Fruit fly (Drosophila melanogaster) whole organism, embryonic: ENCODE data around the gene CG1024.

ENCODE experiments used
- Awh ChIP-seq: fragments of 200-800 bp; sonication (Bioruptor generic); IDR thresholded peaks from 2 replicates; pipeline ENCODE4, ENCODE4 v1.3.6; 2022; ENCODE audit warnings: missing biosample characterization, missing genetic modification characterization
- B-H2 ChIP-seq: fragments of 200-800 bp; sonication (Bioruptor generic); optimal IDR thresholded peaks from 2 replicates; lab custom pipeline; 2018; ENCODE audit warnings: missing biosample characterization, mild to moderate bottlenecking, missing genetic modification characterization
- CG10431 ChIP-seq: fragments of 200-800 bp; sonication (Bioruptor generic); optimal IDR thresholded peaks from 3 replicates; lab custom pipeline; 2018; ENCODE audit warnings: missing biosample characterization, mild to moderate bottlenecking, missing genetic modification characterization
- CG11085 ChIP-seq: fragments of 200-800 bp; sonication (Bioruptor generic); IDR thresholded peaks from 2 replicates; pipeline ENCODE4 v1.3.6; 2022; ENCODE audit warnings: missing biosample characterization, missing genetic modification characterization
- CG11456 ChIP-seq: fragments of 200-800 bp; sonication (Bioruptor generic); IDR thresholded peaks from 3 replicates; pipeline ENCODE4 v1.3.6; 2022; ENCODE audit warnings: missing biosample characterization, missing genetic modification characterization
- CG12155 ChIP-seq: fragments of 200-800 bp; sonication (Bioruptor generic); optimal IDR thresholded peaks from 3 replicates; lab custom pipeline; 2016; ENCODE audit warnings: missing biosample characterization, missing genetic modification characterization
- CG1233 ChIP-seq: fragments of 200-800 bp; sonication (Bioruptor generic); optimal IDR thresholded peaks from 4 replicates; lab custom pipeline; 2018; ENCODE audit warnings: missing biosample characterization, mild to moderate bottlenecking, missing genetic modification characterization
- CG12659 ChIP-seq: fragments of 200-800 bp; sonication (Bioruptor generic); optimal IDR thresholded peaks from 3 replicates; lab custom pipeline; 2017; ENCODE audit warnings: mild to moderate bottlenecking, missing biosample characterization, missing genetic modification reagents, missing genetic modification characterization
- CG13775 ChIP-seq: fragments of 200-800 bp; sonication (Bioruptor generic); optimal IDR thresholded peaks from 3 replicates; lab custom pipeline; 2017; ENCODE audit warnings: missing biosample characterization, mild to moderate bottlenecking, missing genetic modification characterization
- CG14441 ChIP-seq: fragments of 200-800 bp; sonication (Bioruptor generic); IDR thresholded peaks from 2 replicates; pipeline ENCODE4 v1.3.6; 2022; ENCODE audit warnings: missing biosample characterization, missing genetic modification characterization
- CG16813 ChIP-seq: fragments of 200-800 bp; sonication (Bioruptor generic); IDR thresholded peaks from 3 replicates; pipeline ENCODE4 v1.3.6; 2022; ENCODE audit warnings: missing biosample characterization, missing genetic modification characterization; ENCODE audit not compliant: partially characterized antibody
- CG2120 ChIP-seq: fragments of 200-800 bp; sonication (Bioruptor generic); optimal IDR thresholded peaks from 3 replicates; lab custom pipeline; 2016; ENCODE audit warnings: missing biosample characterization, missing genetic modification characterization
- CG3065 ChIP-seq: fragments of 200-800 bp; sonication (Bioruptor generic); optimal IDR thresholded peaks from 2 replicates; lab custom pipeline; 2016; ENCODE audit warnings: missing biosample characterization, missing genetic modification characterization
- CG31224 ChIP-seq: fragments of 200-800 bp; sonication (Bioruptor generic); IDR thresholded peaks from 2 replicates; pipeline ENCODE4 v1.3.6; 2022; ENCODE audit warnings: missing biosample characterization, missing genetic modification characterization
- CG32767 ChIP-seq: fragments of 200-800 bp; sonication (Bioruptor generic); IDR thresholded peaks from 2 replicates; pipeline ENCODE4 v1.3.6; 2022; ENCODE audit warnings: missing biosample characterization, missing genetic modification characterization
- CG5180 ChIP-seq: fragments of 200-800 bp; sonication (Bioruptor generic); optimal IDR thresholded peaks from 3 replicates; lab custom pipeline; 2017; ENCODE audit warnings: missing biosample characterization, missing genetic modification characterization, mild to moderate bottlenecking, moderate library complexity, missing genetic modification reagents
- CG6813 ChIP-seq: fragments of 200-800 bp; sonication (Bioruptor generic); optimal IDR thresholded peaks from 2 replicates; lab custom pipeline; 2017; ENCODE audit warnings: missing biosample characterization, missing genetic modification characterization, mild to moderate bottlenecking, moderate library complexity, missing genetic modification reagents
- CG6854 ChIP-seq: fragments of 200-800 bp; sonication (Bioruptor generic); optimal IDR thresholded peaks from 3 replicates; lab custom pipeline; 2017; ENCODE audit warnings: missing biosample characterization, mild to moderate bottlenecking, missing genetic modification characterization
- CG7271 ChIP-seq: fragments of 200-800 bp; sonication (Bioruptor generic); optimal IDR thresholded peaks from 2 replicates; lab custom pipeline; 2018; ENCODE audit warnings: missing biosample characterization, mild to moderate bottlenecking, missing genetic modification characterization, moderate library complexity
- CG7786 ChIP-seq: fragments of 200-800 bp; sonication (Bioruptor generic); optimal IDR thresholded peaks from 2 replicates; lab custom pipeline; 2016; ENCODE audit warnings: missing biosample characterization, missing genetic modification characterization
- CG9437 ChIP-seq: fragments of 200-800 bp; sonication (Bioruptor generic); optimal IDR thresholded peaks from 2 replicates; lab custom pipeline; 2018; ENCODE audit warnings: missing biosample characterization, mild to moderate bottlenecking, missing genetic modification characterization
- CG9727 ChIP-seq: fragments of 200-800 bp; sonication (Bioruptor generic); optimal IDR thresholded peaks from 3 replicates; lab custom pipeline; 2017; ENCODE audit warnings: missing biosample characterization, mild to moderate bottlenecking, missing genetic modification characterization
- HmgZ ChIP-seq: fragments of 200-800 bp; sonication (Bioruptor generic); optimal IDR thresholded peaks from 2 replicates; lab custom pipeline; 2018; ENCODE audit warnings: missing biosample characterization, mild to moderate bottlenecking, missing genetic modification characterization
- Med ChIP-seq: fragments of 200-800 bp; sonication (Bioruptor generic); peaks from one replicate; lab custom pipeline; 2016; ENCODE audit warnings: missing biosample characterization, missing genetic modification characterization, mild to moderate bottlenecking, inconsistent platforms, moderate library complexity
- Mrtf ChIP-seq: fragments of 200-800 bp; sonication (Bioruptor generic); IDR thresholded peaks from 3 replicates; pipeline ENCODE4 v1.3.6; 2022; ENCODE audit warnings: missing biosample characterization, missing genetic modification characterization
- NC2β ChIP-seq: fragments of 200-800 bp; sonication (Bioruptor generic); optimal IDR thresholded peaks from 2 replicates; lab custom pipeline; 2016; ENCODE audit warnings: missing biosample characterization, missing genetic modification characterization
- NK7.1 ChIP-seq: fragments of 200-800 bp; sonication (Bioruptor generic); optimal IDR thresholded peaks from 3 replicates; lab custom pipeline; 2016; ENCODE audit warnings: missing biosample characterization, missing genetic modification characterization
- Optix ChIP-seq: fragments of 200-800 bp; sonication (Bioruptor generic); IDR thresholded peaks from 3 replicates; pipeline ENCODE4 v1.3.6; 2022; ENCODE audit warnings: missing biosample characterization, missing genetic modification characterization
- Rx ChIP-seq: fragments of 200-800 bp; sonication (Bioruptor generic); IDR thresholded peaks from 2 replicates; pipeline ENCODE4 v1.3.6; 2022; ENCODE audit warnings: missing biosample characterization, missing genetic modification characterization
- Tbp ChIP-seq: fragments of >200 bp; optimal IDR thresholded peaks from 2 replicates; lab custom pipeline; 2018; ENCODE audit warnings: missing biosample characterization, missing genetic modification characterization
- al ChIP-seq: fragments of 200-800 bp; sonication (Bioruptor generic); IDR thresholded peaks from 2 replicates; pipeline ENCODE4 v1.3.6; 2022; ENCODE audit warnings: missing biosample characterization, missing genetic modification characterization
- aop ChIP-seq: fragments of 200-800 bp; sonication (Bioruptor generic); IDR thresholded peaks from 2 replicates; pipeline ENCODE4 v1.3.6; 2022; ENCODE audit warnings: missing biosample characterization, missing genetic modification characterization
- bigmax ChIP-seq: fragments of 200-800 bp; sonication (Bioruptor generic); optimal IDR thresholded peaks from 2 replicates; lab custom pipeline; 2018; ENCODE audit warnings: missing biosample characterization, mild to moderate bottlenecking, missing genetic modification characterization
- croc ChIP-seq: fragments of 200-800 bp; sonication (Bioruptor generic); conservative IDR thresholded peaks from 3 replicates; pipeline ENCODE4 v1.3.6; 2022; ENCODE audit warnings: missing biosample characterization, missing genetic modification characterization
- crol ChIP-seq: fragments of 200-800 bp; sonication (Bioruptor generic); IDR thresholded peaks from 2 replicates; pipeline ENCODE4 v1.3.6; 2022; ENCODE audit warnings: missing biosample characterization, missing genetic modification characterization
- fd64A ChIP-seq: fragments of 200-800 bp; sonication (Bioruptor generic); optimal IDR thresholded peaks from 3 replicates; lab custom pipeline; 2018; ENCODE audit warnings: missing biosample characterization, mild to moderate bottlenecking, missing genetic modification characterization
- fd96Cb ChIP-seq: fragments of 200-800 bp; sonication (Bioruptor generic); optimal IDR thresholded peaks from 2 replicates; lab custom pipeline; 2018; ENCODE audit warnings: missing biosample characterization, mild to moderate bottlenecking, missing genetic modification characterization, moderate library complexity
- grn ChIP-seq: fragments of 200-800 bp; sonication (Bioruptor generic); optimal IDR thresholded peaks from 3 replicates; lab custom pipeline; 2017; ENCODE audit warnings: missing biosample characterization, missing genetic modification characterization
- gsb ChIP-seq: fragments of 200-800 bp; sonication (Bioruptor generic); IDR thresholded peaks from 2 replicates; pipeline ENCODE4 v1.3.6; 2022; ENCODE audit warnings: missing biosample characterization, missing genetic modification characterization
- ham ChIP-seq: fragments of 200-800 bp; sonication (Bioruptor generic); IDR thresholded peaks from 2 replicates; pipeline ENCODE4 v1.3.6; 2022; ENCODE audit warnings: missing biosample characterization, missing genetic modification characterization
- hbn ChIP-seq: fragments of 200-800 bp; sonication (Bioruptor generic); IDR thresholded peaks from 2 replicates; pipeline ENCODE4 v1.3.6; 2022; ENCODE audit warnings: missing biosample characterization, missing genetic modification characterization; ENCODE audit not compliant: partially characterized antibody
- hkb ChIP-seq, 2 experiments: fragments of 200-800 bp in 1 of 2; fragments of >200 bp in 1 of 2; sonication (Bioruptor generic) in 1 of 2; IDR thresholded peaks in 1 of 2; optimal IDR thresholded peaks in 1 of 2; 2 replicates each; pipeline versions ENCODE4 v1.3.6 to Lab custom; 2017 to 2022; ENCODE audit warnings: missing biosample characterization in 1 of 2, missing genetic modification characterization in 1 of 2
- ind ChIP-seq: fragments of 200-800 bp; sonication (Bioruptor generic); optimal IDR thresholded peaks from 3 replicates; lab custom pipeline; 2016; ENCODE audit warnings: missing biosample characterization, missing genetic modification characterization
- ken ChIP-seq: fragments of 200-800 bp; sonication (Bioruptor generic); IDR thresholded peaks from 3 replicates; pipeline ENCODE4 v1.3.6; 2022; ENCODE audit warnings: missing biosample characterization, missing genetic modification characterization
- lilli ChIP-seq: fragments of 200-800 bp; sonication (Bioruptor generic); optimal IDR thresholded peaks from 3 replicates; lab custom pipeline; 2016; ENCODE audit warnings: missing biosample characterization, missing genetic modification characterization
- mirr ChIP-seq: fragments of 200-800 bp; sonication (Bioruptor generic); optimal IDR thresholded peaks from 3 replicates; lab custom pipeline; 2018; ENCODE audit warnings: missing biosample characterization, mild to moderate bottlenecking, missing genetic modification characterization
- nmo ChIP-seq: fragments of 200-800 bp; sonication (Bioruptor generic); optimal IDR thresholded peaks from 2 replicates; lab custom pipeline; 2018; ENCODE audit warnings: missing biosample characterization, mild to moderate bottlenecking, missing genetic modification characterization, moderate library complexity
- p53 ChIP-seq: fragments of 200-800 bp; sonication (Bioruptor generic); optimal IDR thresholded peaks from 2 replicates; lab custom pipeline; 2016; ENCODE audit warnings: missing biosample characterization, missing genetic modification characterization
- stc ChIP-seq: fragments of 200-800 bp; sonication (Bioruptor generic); IDR thresholded peaks from 2 replicates; pipeline ENCODE4 v1.3.6; 2022; ENCODE audit warnings: missing biosample characterization, missing genetic modification characterization
- tll ChIP-seq, 2 experiments: fragments of 200-800 bp in 1 of 2; fragments of >200 bp in 1 of 2; sonication (Bioruptor generic) in 1 of 2; optimal IDR thresholded peaks; 2 replicates each; lab custom pipeline; 2017 to 2019; ENCODE audit warnings: missing biosample characterization in 2 of 2, missing genetic modification characterization in 2 of 2, mild to moderate bottlenecking in 1 of 2, moderate library complexity in 1 of 2

CG1024 gene

DNA sequence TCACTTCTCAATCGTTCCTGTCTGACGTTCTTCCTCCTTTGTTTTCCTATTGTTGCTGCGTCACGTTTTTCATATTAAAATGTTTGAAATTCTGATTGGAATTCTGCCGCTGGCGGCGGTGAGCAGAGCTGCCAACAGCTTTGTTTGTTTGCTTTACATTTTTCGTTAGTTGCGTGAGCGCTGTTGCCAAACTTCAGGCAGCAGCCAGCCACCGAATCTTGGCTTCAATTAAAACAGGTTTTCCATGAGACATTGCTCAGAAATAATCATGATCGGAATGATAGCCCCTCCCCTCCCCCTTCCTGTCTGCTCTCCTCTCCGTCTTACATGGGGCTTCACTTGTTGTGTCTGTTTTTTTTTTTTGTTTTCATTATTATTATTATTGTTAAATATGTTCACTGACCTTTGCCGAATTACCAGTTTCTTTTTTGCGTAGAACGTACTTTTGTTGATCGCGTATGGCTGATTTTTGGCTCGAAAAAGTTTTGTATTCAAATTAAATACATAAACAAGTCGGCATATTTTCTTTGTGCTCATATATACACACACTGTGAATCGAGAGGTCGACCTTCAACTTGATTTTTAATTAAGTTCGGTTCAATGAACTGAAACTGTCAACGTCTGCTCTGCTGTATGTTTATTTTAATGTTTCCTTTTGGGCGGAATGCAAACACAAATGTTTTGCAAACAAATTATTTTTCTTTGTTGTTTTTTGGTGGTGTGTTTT, 46.2 kb upstream of the CG1024 start (continued):
- TF ChIP-seq CG3065 (GFP tag; lab: Kevin White, UChicago) = no peak
- no peak for TF ChIP-seq CG9727 (GFP tag; lab: Kevin White, UChicago)
- no peak for TF ChIP-seq ind
- no peak for TF ChIP-seq NC2β (GFP tag; lab: Kevin White, UChicago)
- no peak for TF ChIP-seq CG7786 (GFP tag; lab: Kevin White, UChicago)
- 0 out of 3 replicates have a peak, but pooled peaks have one; percentile 31 for TF ChIP-seq CG11456 (GFP tag; lab: Robert Waterston, UW)
- no peak for TF ChIP-seq NK7.1 (GFP tag; lab: Kevin White, UChicago)
- no peak for TF ChIP-seq Mrtf (GFP tag; lab: Robert Waterston, UW)
- no peak for TF ChIP-seq fd64A
- TF ChIP-seq stc (GFP tag; lab: Robert Waterston, UW) = no peak
- TF ChIP-seq CG13775 = no peak
- no peak for TF ChIP-seq CG31224
- no peak for TF ChIP-seq CG12155 (GFP tag; lab: Kevin White, UChicago)
- no peak for TF ChIP-seq nmo
- TF ChIP-seq ham (GFP tag; lab: Robert Waterston, UW) = no peak
- TF ChIP-seq CG12659 (GFP tag; lab: Kevin White, UChicago) = no peak
- peak; percentile 66 for TF ChIP-seq CG10431
- no peak for TF ChIP-seq CG6854 (GFP tag; lab: Kevin White, UChicago)
- no peak for TF ChIP-seq CG32767 (GFP tag; lab: Robert Waterston, UW)
- 0 out of 2 replicates have a peak, but pooled peaks have one; percentile 18 for TF ChIP-seq aop (GFP tag; lab: Robert Waterston, UW)
- TF ChIP-seq CG9437 (GFP tag; lab: Kevin White, UChicago) = no peak
- TF ChIP-seq Optix (GFP tag; lab: Robert Waterston, UW) = no peak
- TF ChIP-seq CG6813 = no peak
- TF ChIP-seq B-H2 (GFP tag; lab: Kevin White, UChicago) = no peak
- TF ChIP-seq Rx (GFP tag; lab: Robert Waterston, UW) = no peak
- no peak for TF ChIP-seq CG2120 (GFP tag; lab: Kevin White, UChicago)
- TF ChIP-seq mirr (GFP tag; lab: Kevin White, UChicago) = no peak
- no peak for TF ChIP-seq CG5180 (GFP tag; lab: Kevin White, UChicago)
- TF ChIP-seq CG7271 (tag; lab: Kevin White, UChicago) = no peak
- TF ChIP-seq hbn = no peak
- peak; percentile 93 for TF ChIP-seq crol (GFP tag; lab: Robert Waterston, UW)
- TF ChIP-seq Tbp (GFP tag; lab: Kevin White, UChicago) = no peak
- TF ChIP-seq CG1233 (GFP tag; lab: Kevin White, UChicago) = no peak
- no peak for TF ChIP-seq CG11085 (GFP tag; lab: Robert Waterston, UW)
- no peak for TF ChIP-seq p53 (GFP tag; lab: Kevin White, UChicago)
- TF ChIP-seq al = no peak
- 0 out of 2 replicates have a peak, but pooled peaks have one; percentile 29 for TF ChIP-seq CG14441
- no peak for TF ChIP-seq ken (GFP tag; lab: Robert Waterston, UW)
- no peak for TF ChIP-seq fd96Cb (tag; lab: Kevin White, UChicago)
- TF ChIP-seq gsb (GFP tag; lab: Robert Waterston, UW) = no peak
- TF ChIP-seq grn (GFP tag; lab: Kevin White, UChicago) = peak; percentile 85
- no peak for TF ChIP-seq tll (GFP tag; optimal IDR thresholded peaks at IDR 0.05; lab: Kevin White, UChicago)
- TF ChIP-seq CG16813 (GFP tag; lab: Robert Waterston, UW) = no peak
- TF ChIP-seq croc (GFP tag; lab: Robert Waterston, UW) = no peak
- TF ChIP-seq bigmax (GFP tag; lab: Kevin White, UChicago) = no peak
- peak; percentile 69 for TF ChIP-seq Med (GFP tag; lab: Kevin White, UChicago)
- no peak for TF ChIP-seq hkb (optimal IDR thresholded peaks at IDR 0.05; lab: Kevin White, UChicago)
- peak; percentile 43; the same call in 1 of the 2 replicates for TF ChIP-seq hkb (GFP tag; IDR thresholded peaks at IDR 0.05; lab: Robert Waterston, UW)
- TF ChIP-seq HmgZ (tag; lab: Kevin White, UChicago) = no peak
- TF ChIP-seq lilli (GFP tag; lab: Kevin White, UChicago) = no peak
- TF ChIP-seq Awh (GFP tag; lab: Robert Waterston, UW) = no peak; the same call in 1 of the 2 replicates
